Worm (Caenorhabditis elegans): ENCODE data around the gene vha-19.

vha-19 gene

ce11 chrIV:3384593-3384992 lies 15.6 kb downstream of the vha-19 start:
- TF ChIP-seq sox-2 (GFP tag; IDR thresholded peaks at IDR 0.05) (no peak), zip-5 (tag; optimal IDR thresholded peaks at IDR 0.05) (no peak), elt-4 (tag; optimal IDR thresholded peaks at IDR 0.05) (no peak), ceh-22 (tag; optimal IDR thresholded peaks at IDR 0.05) (no peak), ceh-9 (tag; optimal IDR thresholded peaks at IDR 0.05) (no peak), nhr-232 (tag; optimal IDR thresholded peaks at IDR 0.05) (no peak), tbx-7 (tag; optimal IDR thresholded peaks at IDR 0.05) (no peak), pat-9 (tag; optimal IDR thresholded peaks at IDR 0.05) (no peak), gmeb-2 (tag; optimal IDR thresholded peaks at IDR 0.05) (no peak), lin-11 (tag; optimal IDR thresholded peaks at IDR 0.05) (no peak), unc-55 (GFP tag; optimal IDR thresholded peaks at IDR 0.05) (peak; percentile 47), nhr-11 (tag; optimal IDR thresholded peaks at IDR 0.05) (no peak), pha-4 (tag; optimal IDR thresholded peaks at IDR 0.05) (no peak), pha-2 (tag; optimal IDR thresholded peaks at IDR 0.05) (no peak), F13H6.1 (tag; optimal IDR thresholded peaks at IDR 0.05) (no peak), Y22D7AL.16 (tag; optimal IDR thresholded peaks at IDR 0.05) (no peak), ceh-2 (tag; optimal IDR thresholded peaks at IDR 0.05) (peak; percentile 44), pros-1 (tag; optimal IDR thresholded peaks at IDR 0.05) (no peak), ets-4 (tag; optimal IDR thresholded peaks at IDR 0.05) (no peak), hlh-15 (tag; optimal IDR thresholded peaks at IDR 0.05) (no peak), ceh-48 (tag; optimal IDR thresholded peaks at IDR 0.05) (peak; percentile 10), pax-1 (tag; optimal IDR thresholded peaks at IDR 0.05) (no peak), fax-1 (tag; optimal IDR thresholded peaks at IDR 0.05) (no peak), unc-86 (tag; optimal IDR thresholded peaks at IDR 0.05) (no peak), unc-42 (tag; optimal IDR thresholded peaks at IDR 0.05) (peak; percentile 88), elt-2 (tag; optimal IDR thresholded peaks at IDR 0.05) (no peak), ref-2 (tag; optimal IDR thresholded peaks at IDR 0.05) (no peak), hlh-6 (tag; optimal IDR thresholded peaks at IDR 0.05) (no peak), lim-6 (tag; optimal IDR thresholded peaks at IDR 0.05) (no peak), ceh-31 (tag; optimal IDR thresholded peaks at IDR 0.05) (peak; percentile 78), ahr-1 (tag; optimal IDR thresholded peaks at IDR 0.05) (no peak), pag-3 (tag; optimal IDR thresholded peaks at IDR 0.05; ENCODE audit: borderline replicate concordance) (no peak), pqm-1 (tag; optimal IDR thresholded peaks at IDR 0.05) (peak; percentile 5), C38D4.7 (GFP tag; optimal IDR thresholded peaks at IDR 0.05) (no peak), nfya-1 (tag; optimal IDR thresholded peaks at IDR 0.05) (peak; percentile 85), ceh-18 (tag; optimal IDR thresholded peaks at IDR 0.05) (peak; percentile 77), hlh-8 (tag; optimal IDR thresholded peaks at IDR 0.05) (peak; percentile 43), C08G9.2 (tag; optimal IDR thresholded peaks at IDR 0.05) (peak; percentile 37), ceh-24 (tag; optimal IDR thresholded peaks at IDR 0.05) (no peak), hlh-30 (tag; optimal IDR thresholded peaks at IDR 0.05; ENCODE audit: insufficient read depth) (peak; percentile 99), eyg-1 (tag; optimal IDR thresholded peaks at IDR 0.05) (no peak), fkh-10 (GFP tag; optimal IDR thresholded peaks at IDR 0.05) (no peak), ceh-30 (tag; optimal IDR thresholded peaks at IDR 0.05) (no peak), ztf-16 (tag; optimal IDR thresholded peaks at IDR 0.05) (no peak), odd-2 (tag; optimal IDR thresholded peaks at IDR 0.05) (no peak), ceh-14 (tag; optimal IDR thresholded peaks at IDR 0.05) (no peak), ttx-3 (tag; optimal IDR thresholded peaks at IDR 0.05) (no peak), ama-1 (optimal IDR thresholded peaks at IDR 0.05) (no peak), ceh-6 (GFP tag; optimal IDR thresholded peaks at IDR 0.05) (no peak), ceh-19 (GFP tag; optimal IDR thresholded peaks at IDR 0.05) (no peak), T23F11.4 (GFP tag; optimal IDR thresholded peaks at IDR 0.05) (no peak), ceh-45 (GFP tag; IDR thresholded peaks at IDR 0.05) (no peak), mec-3 (tag; optimal IDR thresholded peaks at IDR 0.05; ENCODE audit: borderline replicate concordance) (no peak), che-1 (tag; optimal IDR thresholded peaks at IDR 0.05) (no peak), tbx-2 (tag; optimal IDR thresholded peaks at IDR 0.05) (peak; percentile 56)
